Worm (Caenorhabditis elegans): ENCODE measurements around the gene Y73F8A.5.

- no peak for TF ChIP-seq php-3 (GFP tag; IDR thresholded peaks at IDR 0.05)
- TF ChIP-seq nhr-25 (tag; optimal IDR thresholded peaks at IDR 0.05; ENCODE audit: borderline replicate concordance, insufficient read depth): no peak
- no peak for TF ChIP-seq ceh-20 (GFP tag; IDR thresholded peaks at IDR 0.05)
- no peak for TF ChIP-seq snpc-4 (tag; optimal IDR thresholded peaks at IDR 0.05)
Observed at ce11 chrIV:15283617-15284016, 23.9 kb downstream of the Y73F8A.5 start.
